Worm (Caenorhabditis elegans): ENCODE results near the gene dnc-1.

The dnc-1 gene

ce11 chrIV:10902476-10902875 is 30.5 kb downstream of the dnc-1 start:
- no peak for TF ChIP-seq unc-62 (GFP tag; optimal IDR thresholded peaks at IDR 0.05)

- TF ChIP-seq unc-62 (GFP tag; optimal IDR thresholded peaks at IDR 0.05) = no peak
Observed at ce11 chrIV:10900083-10900482, 32.9 kb downstream of the dnc-1 start, which contains the start of gene srlf-30. Gene srlf-30, plus strand, starts transcription at chrIV:10900383.

- no peak for TF ChIP-seq unc-62 (GFP tag; optimal IDR thresholded peaks at IDR 0.05)
Observed at ce11 chrIV:10899091-10899490, 33.9 kb downstream of the dnc-1 start, which contains the start of the genes F13E9.9 and F13E9.19. Gene F13E9.9, minus strand, starts transcription at chrIV:10899191. Gene F13E9.19, plus strand, starts transcription at chrIV:10899406.

ce11 chrIV:10898160-10898559 is 34.8 kb downstream of the dnc-1 start:
- no peak for TF ChIP-seq unc-62 (GFP tag; optimal IDR thresholded peaks at IDR 0.05)

ce11 chrIV:10896512-10896911 is 36.5 kb downstream of the dnc-1 start, which contains the start of gene srlf-13:
Gene srlf-13, minus strand, starts transcription at chrIV:10896612.
- TF ChIP-seq unc-62 (GFP tag; optimal IDR thresholded peaks at IDR 0.05) = no peak

ce11 chrIV:10894255-10894654 is 38.7 kb downstream of the dnc-1 start, which contains the start of gene srlf-14:
Gene srlf-14, minus strand, starts transcription at chrIV:10894355.
- TF ChIP-seq unc-62 (GFP tag; optimal IDR thresholded peaks at IDR 0.05) = no peak

ce11 chrIV:10891993-10892392 is 41.0 kb downstream of the dnc-1 start, which contains the start of gene srlf-12:
Gene srlf-12, minus strand, starts transcription at chrIV:10892093.
- no peak for TF ChIP-seq unc-62 (GFP tag; optimal IDR thresholded peaks at IDR 0.05)

- TF ChIP-seq unc-62 (GFP tag; optimal IDR thresholded peaks at IDR 0.05) = no peak
Observed at ce11 chrIV:10889820-10890462, 43.1 kb downstream of the dnc-1 start, which contains the start of gene F13E9.15. Gene F13E9.15, minus strand, starts transcription at chrIV:10889870.

ce11 chrIV:10887285-10887684 is 45.7 kb downstream of the dnc-1 start, which contains the start of gene F13E9.16:
Gene F13E9.16, minus strand, starts transcription at chrIV:10887385.
- TF ChIP-seq unc-62 (GFP tag; optimal IDR thresholded peaks at IDR 0.05) = no peak

- no peak for TF ChIP-seq unc-62 (GFP tag; optimal IDR thresholded peaks at IDR 0.05)
Observed at ce11 chrIV:10885915-10886314, 47.1 kb downstream of the dnc-1 start, which contains the start of gene srlf-11. Gene srlf-11, minus strand, starts transcription at chrIV:10886015.

- no peak for TF ChIP-seq unc-62 (GFP tag; optimal IDR thresholded peaks at IDR 0.05)
Observed at ce11 chrIV:10884263-10884662, 48.7 kb downstream of the dnc-1 start, which contains the start of gene F13E9.5. Gene F13E9.5, minus strand, starts transcription at chrIV:10884363.

- no peak for TF ChIP-seq unc-62 (GFP tag; optimal IDR thresholded peaks at IDR 0.05)
Observed at ce11 chrIV:10881230-10881629, 51.8 kb downstream of the dnc-1 start, which contains the start of gene F13E9.13. Gene F13E9.13, plus strand, starts transcription at chrIV:10881546.

ce11 chrIV:10880264-10880663 is 52.7 kb downstream of the dnc-1 start, which contains the start of gene fipr-15:
Gene fipr-15, plus strand, starts transcription at chrIV:10880564.
- no peak for TF ChIP-seq unc-62 (GFP tag; optimal IDR thresholded peaks at IDR 0.05)

ce11 chrIV:10879542-10879941 is 53.5 kb downstream of the dnc-1 start, which contains the start of gene sdz-13:
Gene sdz-13, minus strand, starts transcription at chrIV:10879642.
- no peak for TF ChIP-seq unc-62 (GFP tag; optimal IDR thresholded peaks at IDR 0.05)

- TF ChIP-seq unc-62 (GFP tag; optimal IDR thresholded peaks at IDR 0.05) = no peak
Observed at ce11 chrIV:10876844-10877243, 56.2 kb downstream of the dnc-1 start, which contains the start of gene fipr-14. Gene fipr-14, plus strand, starts transcription at chrIV:10877144.
